Fruit fly (Drosophila melanogaster) S2 (cell line): Measurements from ENCODE around the gene CG8119.

ENCODE experiments used
- CG8478 ChIP-seq: fragments of >200 bp; optimal IDR thresholded peaks from 2 replicates; lab custom pipeline; 2018
- CTCF ChIP-seq, 2 experiments: fragments of >200 bp; optimal IDR thresholded peaks; 2 replicates each; lab custom pipeline; 2018

DNA sequence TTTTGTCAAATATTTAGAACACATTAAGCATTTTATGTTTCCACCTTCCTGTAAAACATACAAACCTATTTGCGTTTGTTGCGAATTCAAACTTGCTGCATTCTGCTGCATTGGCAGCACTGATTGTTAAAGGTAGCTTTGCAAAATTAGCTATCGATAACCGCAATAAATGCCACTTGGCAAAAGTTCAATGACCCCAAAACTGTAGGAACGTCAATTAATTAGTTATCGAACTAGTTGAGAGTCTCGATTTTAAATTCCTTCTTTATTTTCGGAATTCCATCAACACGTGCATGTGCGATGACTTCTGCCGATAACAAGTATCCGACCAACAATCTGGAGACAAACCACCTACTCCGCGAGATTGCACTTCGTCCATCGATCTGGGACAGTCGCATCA is at the start of gene CG8119:
- no peak for TF ChIP-seq CTCF (optimal IDR thresholded peaks at IDR 0.05; lab: Kevin White, UChicago)
- no peak for TF ChIP-seq CG8478 (lab: Kevin White, UChicago)
